6 fruit fly cellular contexts compared by ENCODE assay signal in the genomic region with DNA sequence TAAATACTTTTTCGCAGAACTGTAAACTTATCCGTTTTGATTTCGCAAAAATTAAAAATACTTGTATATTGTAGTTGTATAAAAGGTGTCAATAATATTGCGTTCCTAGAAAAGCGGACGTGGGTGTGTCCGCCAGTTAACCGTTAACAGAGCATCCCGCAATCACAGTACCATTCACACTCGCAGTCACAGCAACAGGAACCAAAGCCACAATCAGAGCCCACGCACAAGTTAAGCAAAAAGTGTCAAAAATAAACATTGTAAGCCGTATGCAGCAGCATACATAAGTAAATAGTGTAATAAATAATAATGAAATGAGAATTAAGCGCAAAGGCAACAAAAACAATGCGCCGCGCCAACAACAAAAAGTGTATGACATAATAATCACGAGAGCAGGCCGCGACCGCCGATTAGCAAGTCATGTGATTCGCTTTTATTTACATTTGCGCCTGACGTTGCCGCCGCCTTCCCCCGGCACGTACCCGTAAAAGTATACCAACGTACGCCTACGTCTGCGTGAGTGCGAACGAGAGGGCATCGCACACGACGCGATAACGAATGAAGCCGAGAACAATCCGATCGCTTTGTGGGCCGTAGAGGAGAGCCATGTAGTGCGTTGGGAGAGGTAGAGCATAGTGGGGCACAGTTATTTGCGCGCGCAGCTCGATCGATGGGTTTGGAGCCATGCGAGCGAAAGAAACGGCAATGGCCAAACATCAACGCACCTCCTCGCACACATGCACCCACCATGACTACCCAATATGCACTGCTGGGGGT.
A peak's percentile ranks its signal among the peaks of the same experiment; 100 is the strongest.
TF ChIP-seq lines count a peak whose summit lies in the region.

No protein-coding gene starts in this region.

- no peak for TF ChIP-seq CTCF in whole organism, embryonic (GFP tag; optimal IDR thresholded peaks at IDR 0.05; lab: Kevin White, UChicago)

TF ChIP-seq in whole organism, 6 proteins besides CTCF, POLR2A, EP300 and RAD21:
- TF ChIP-seq psq (optimal IDR thresholded peaks at IDR 0.05; lab: Kevin White, UChicago) (no peak), pan (optimal IDR thresholded peaks at IDR 0.05; lab: Kevin White, UChicago) (no peak), CG8478 (optimal IDR thresholded peaks at IDR 0.05; lab: Kevin White, UChicago) (peak; percentile 21), EcR (GFP tag; optimal IDR thresholded peaks at IDR 0.05; lab: Kevin White, UChicago) (peak in 1 of 2 experiments; percentile 38), usp (GFP tag; optimal IDR thresholded peaks at IDR 0.05; lab: Kevin White, UChicago) (no peak), Dll (optimal IDR thresholded peaks at IDR 0.05; lab: Kevin White, UChicago) (no peak)

TF ChIP-seq in whole organism, adult, 20 proteins besides CTCF, POLR2A, EP300 and RAD21 (continues in another document):
- TF ChIP-seq CG33017 (tag; optimal IDR thresholded peaks at IDR 0.05; lab: Kevin White, UChicago) (peak; percentile 69), ovo (GFP tag; optimal IDR thresholded peaks at IDR 0.05; lab: Kevin White, UChicago) (peak; percentile 82), tj (GFP tag; optimal IDR thresholded peaks at IDR 0.05; lab: Kevin White, UChicago) (peak; percentile 92), CG11617 (GFP tag; optimal IDR thresholded peaks at IDR 0.05; lab: Kevin White, UChicago) (peak; percentile 28), CG5204 (GFP tag; optimal IDR thresholded peaks at IDR 0.05; lab: Kevin White, UChicago) (peak; percentile 53), CG7045 (GFP tag; optimal IDR thresholded peaks at IDR 0.05; lab: Kevin White, UChicago) (peak; percentile 53), pad (GFP tag; optimal IDR thresholded peaks at IDR 0.05; lab: Kevin White, UChicago) (peak; percentile 91), CG1620 (GFP tag; optimal IDR thresholded peaks at IDR 0.05; lab: Kevin White, UChicago) (peak; percentile 17), Crg-1 (GFP tag; optimal IDR thresholded peaks at IDR 0.05; lab: Kevin White, UChicago) (peak; percentile 2), kay (GFP tag; lab: Kevin White, UChicago; ENCODE audit: borderline replicate concordance) (no peak), cnc (optimal IDR thresholded peaks at IDR 0.05; lab: Kevin White, UChicago) (peak in 1 of 2 experiments; percentile 76), CG7101 (tag; optimal IDR thresholded peaks at IDR 0.05; lab: Kevin White, UChicago) (peak; percentile 44), cic (GFP tag; optimal IDR thresholded peaks at IDR 0.05; lab: Kevin White, UChicago) (peak; percentile 99), CG12768 (GFP tag; optimal IDR thresholded peaks at IDR 0.05; lab: Kevin White, UChicago) (peak; percentile 92), toe (GFP tag; optimal IDR thresholded peaks at IDR 0.05; lab: Kevin White, UChicago) (no peak)

TF ChIP-seq in whole organism, embryonic, 481 proteins besides CTCF, POLR2A, EP300 and RAD21 (continues in another document):
- TF ChIP-seq bbx (GFP tag; IDR thresholded peaks at IDR 0.05; lab: Robert Waterston, UW; ENCODE audit: partially characterized antibody) (peak; percentile 54), ci (GFP tag; IDR thresholded peaks at IDR 0.05; lab: Robert Waterston, UW) (peak; percentile 55), CG33557 (GFP tag; optimal IDR thresholded peaks at IDR 0.05; lab: Kevin White, UChicago) (peak; percentile 11), Rfx (GFP tag; IDR thresholded peaks at IDR 0.05; lab: Robert Waterston, UW) (peak; percentile 48), Myb (GFP tag; optimal IDR thresholded peaks at IDR 0.05; lab: Kevin White, UChicago) (peak; percentile 2), CG10366 (GFP tag; IDR thresholded peaks at IDR 0.05; lab: Robert Waterston, UW) (peak; percentile 49), MBD-R2 (GFP tag; IDR thresholded peaks at IDR 0.05; lab: Robert Waterston, UW) (peak; percentile 22; the same call in 1 of the 2 replicates), CG1233 (GFP tag; optimal IDR thresholded peaks at IDR 0.05; lab: Kevin White, UChicago) (peak; percentile 21), chinmo (GFP tag; IDR thresholded peaks at IDR 0.05; lab: Robert Waterston, UW; ENCODE audit: partially characterized antibody) (peak; percentile 100), gcm2 (GFP tag; optimal IDR thresholded peaks at IDR 0.05; lab: Kevin White, UChicago) (peak; percentile 34), org-1 (GFP tag; optimal IDR thresholded peaks at IDR 0.05; lab: Kevin White, UChicago) (peak; percentile 9), Ssrp (tag; optimal IDR thresholded peaks at IDR 0.05; lab: Kevin White, UChicago) (peak; percentile 52), abd-A (tag; optimal IDR thresholded peaks at IDR 0.05; lab: Kevin White, UChicago) (peak; percentile 95), unc-4 (GFP tag; IDR thresholded peaks at IDR 0.05; lab: Robert Waterston, UW; ENCODE audit: partially characterized antibody) (peak; percentile 40; the same call in 1 of the 2 replicates)

TF ChIP-seq in whole organism, prepupa, 60 proteins besides CTCF, POLR2A, EP300 and RAD21 (continues in another document):
- TF ChIP-seq ss (GFP tag; optimal IDR thresholded peaks at IDR 0.05; lab: Kevin White, UChicago) (peak; percentile 54 to 62), CG11294 (GFP tag; IDR thresholded peaks at IDR 0.05; lab: Robert Waterston, UW) (no peak), CG3032 (tag; optimal IDR thresholded peaks at IDR 0.05; lab: Kevin White, UChicago) (no peak), CG4318 (GFP tag; optimal IDR thresholded peaks at IDR 0.05; lab: Kevin White, UChicago) (no peak), CG10669 (GFP tag; optimal IDR thresholded peaks at IDR 0.05; lab: Kevin White, UChicago) (peak; percentile 34), net (GFP tag; optimal IDR thresholded peaks at IDR 0.05; lab: Kevin White, UChicago) (no peak), CG11762 (GFP tag; optimal IDR thresholded peaks at IDR 0.05; lab: Kevin White, UChicago; ENCODE audit: insufficient read depth) (no peak), cyc (GFP tag; optimal IDR thresholded peaks at IDR 0.05; lab: Kevin White, UChicago) (peak; percentile 15), Met (GFP tag; optimal IDR thresholded peaks at IDR 0.05; lab: Kevin White, UChicago) (peak; percentile 32), CG6276 (GFP tag; optimal IDR thresholded peaks at IDR 0.05; lab: Kevin White, UChicago) (no peak), fd85E (GFP tag; optimal IDR thresholded peaks at IDR 0.05; lab: Kevin White, UChicago) (no peak), fkh (GFP tag; optimal IDR thresholded peaks at IDR 0.05; lab: Kevin White, UChicago) (peak; percentile 99), eg (GFP tag; IDR thresholded peaks at IDR 0.05; lab: Robert Waterston, UW) (peak; percentile 29), fd59A (GFP tag; optimal IDR thresholded peaks at IDR 0.05; lab: Kevin White, UChicago) (no peak), lz (GFP tag; optimal IDR thresholded peaks at IDR 0.05; lab: Kevin White, UChicago) (peak; percentile 48), CG11902 (GFP tag; optimal IDR thresholded peaks at IDR 0.05; lab: Kevin White, UChicago) (peak; percentile 12)

TF ChIP-seq in whole organism, pupa, 21 proteins besides CTCF, POLR2A, EP300 and RAD21:
- no peak for TF ChIP-seq CG9948 (tag; optimal IDR thresholded peaks at IDR 0.05; lab: Kevin White, UChicago)
- peak; percentile 44 for TF ChIP-seq gl (tag; optimal IDR thresholded peaks at IDR 0.05; lab: Kevin White, UChicago)
- peak; percentile 21 for TF ChIP-seq Pif1A (GFP tag; optimal IDR thresholded peaks at IDR 0.05; lab: Kevin White, UChicago)
- peak; percentile 45; the same call in 1 of the 3 replicates for TF ChIP-seq CG4496 (GFP tag; IDR thresholded peaks at IDR 0.05; lab: Robert Waterston, UW)
- TF ChIP-seq CG8159 (tag; optimal IDR thresholded peaks at IDR 0.05; lab: Kevin White, UChicago) = peak; percentile 12
- peak; percentile 98 for TF ChIP-seq CG13204 (GFP tag; optimal IDR thresholded peaks at IDR 0.05; lab: Kevin White, UChicago)
- peak; percentile 72; the same call in 2 of the 3 replicates for TF ChIP-seq fd96Ca (GFP tag; IDR thresholded peaks at IDR 0.05; lab: Robert Waterston, UW)
- peak; percentile 96 for TF ChIP-seq EcR (GFP tag; optimal IDR thresholded peaks at IDR 0.05; lab: Kevin White, UChicago)
- peak; percentile 23 for TF ChIP-seq Pif1B (GFP tag; optimal IDR thresholded peaks at IDR 0.05; lab: Kevin White, UChicago)
- TF ChIP-seq CG32121 (GFP tag; IDR thresholded peaks at IDR 0.05; lab: Robert Waterston, UW) = peak; percentile 79
- TF ChIP-seq CG34367 (tag; optimal IDR thresholded peaks at IDR 0.05; lab: Kevin White, UChicago) = no peak
- peak; percentile 27 for TF ChIP-seq CG14655 (GFP tag; optimal IDR thresholded peaks at IDR 0.05; lab: Kevin White, UChicago)
- TF ChIP-seq CG12605 (GFP tag; IDR thresholded peaks at IDR 0.05; lab: Robert Waterston, UW) = no peak
- peak; percentile 67 for TF ChIP-seq Ets98B (GFP tag; IDR thresholded peaks at IDR 0.05; lab: Robert Waterston, UW)

TF ChIP-seq in whole organism, wandering third instar larva, 38 proteins besides CTCF, POLR2A, EP300 and RAD21 (continues in another document):
- TF ChIP-seq Hnf4 (GFP tag; optimal IDR thresholded peaks at IDR 0.05; lab: Kevin White, UChicago) (peak; percentile 50), N (GFP tag; optimal IDR thresholded peaks at IDR 0.05; lab: Kevin White, UChicago) (no peak), sv (GFP tag; optimal IDR thresholded peaks at IDR 0.05; lab: Kevin White, UChicago) (no peak), foxo (GFP tag; optimal IDR thresholded peaks at IDR 0.05; lab: Kevin White, UChicago) (peak in 1 of 2 experiments; percentile 10), Mio (GFP tag; optimal IDR thresholded peaks at IDR 0.05; lab: Kevin White, UChicago) (no peak), Hr83 (GFP tag; optimal IDR thresholded peaks at IDR 0.05; lab: Kevin White, UChicago; ENCODE audit: poor library complexity, severe bottlenecking) (peak; percentile 95), psq (GFP tag; optimal IDR thresholded peaks at IDR 0.05; lab: Kevin White, UChicago) (peak; percentile 0), OdsH (GFP tag; optimal IDR thresholded peaks at IDR 0.05; lab: Kevin White, UChicago) (peak; percentile 28), tai (GFP tag; optimal IDR thresholded peaks at IDR 0.05; lab: Kevin White, UChicago) (no peak), dmrt93B (GFP tag; optimal IDR thresholded peaks at IDR 0.05; lab: Kevin White, UChicago) (no peak), Jra (GFP tag; optimal IDR thresholded peaks at IDR 0.05; lab: Kevin White, UChicago) (peak; percentile 39), Vsx2 (GFP tag; optimal IDR thresholded peaks at IDR 0.05; lab: Kevin White, UChicago; ENCODE audit: partially characterized antibody) (no peak), h (GFP tag; optimal IDR thresholded peaks at IDR 0.05; lab: Kevin White, UChicago) (peak; percentile 94), dsf (GFP tag; optimal IDR thresholded peaks at IDR 0.05; lab: Kevin White, UChicago; ENCODE audit: borderline replicate concordance) (no peak), Dfd (GFP tag; optimal IDR thresholded peaks at IDR 0.05; lab: Kevin White, UChicago) (no peak), CG9705 (GFP tag; optimal IDR thresholded peaks at IDR 0.05; lab: Kevin White, UChicago) (no peak), CrebA (GFP tag; optimal IDR thresholded peaks at IDR 0.05; lab: Kevin White, UChicago; ENCODE audit: borderline replicate concordance) (no peak), fru (GFP tag; optimal IDR thresholded peaks at IDR 0.05; lab: Kevin White, UChicago) (peak; percentile 36), Hr78 (GFP tag; optimal IDR thresholded peaks at IDR 0.05; lab: Kevin White, UChicago) (no peak), Abd-B (GFP tag; optimal IDR thresholded peaks at IDR 0.05; lab: Kevin White, UChicago) (no peak)
